Worm (Caenorhabditis elegans) whole organism, L1 larva: Measurements from ENCODE around the gene C08E8.11.
A peak's percentile ranks its signal among the peaks of the same experiment; 100 is the strongest.
"Not testable (repeated sequence)": the region's sequence is repeated elsewhere in the genome, so short reads cannot be mapped to it uniquely, and the experiment has no call there.

ENCODE experiments used
- C04F5.9 ChIP-seq: sonication (generic microtip); optimal IDR thresholded peaks from 2 replicates; lab custom pipeline; 2016; ENCODE audit warnings: missing genetic modification characterization, missing compliant biosample characterization
- C16A3.4 ChIP-seq: fragments of 150-350 bp; optimal IDR thresholded peaks from 2 replicates; lab custom pipeline; 2014; ENCODE audit warnings: missing biosample characterization, missing genetic modification characterization
- F16B12.6 ChIP-seq: fragments of 150-350 bp; optimal IDR thresholded peaks from 2 replicates; lab custom pipeline; 2014; ENCODE audit warnings: missing biosample characterization, missing genetic modification characterization
- aly-2 ChIP-seq: fragments of 150-350 bp; optimal IDR thresholded peaks from 2 replicates; lab custom pipeline; 2014; ENCODE audit warnings: missing biosample characterization, missing genetic modification characterization
- blmp-1 ChIP-seq: fragments of 150-350 bp; optimal IDR thresholded peaks from 2 replicates; lab custom pipeline; 2014; ENCODE audit warnings: missing biosample characterization, missing genetic modification characterization
- ceh-63 ChIP-seq: fragments of 200-800 bp; sonication (Bioruptor generic); optimal IDR thresholded peaks from 2 replicates; lab custom pipeline; 2018; ENCODE audit warnings: mild to moderate bottlenecking, missing genetic modification characterization, missing compliant biosample characterization
- ceh-88 ChIP-seq: fragments of 200-800 bp; sonication (Bioruptor generic); IDR thresholded peaks from 2 replicates; pipeline ENCODE4 v1.3.6; 2022; ENCODE audit warnings: missing genetic modification characterization, missing compliant biosample characterization
- ceh-90 ChIP-seq: sonication (generic microtip); optimal IDR thresholded peaks from 2 replicates; lab custom pipeline; 2016; ENCODE audit warnings: missing genetic modification characterization, missing compliant biosample characterization
- dpl-1 ChIP-seq, 3 experiments: fragments of 150-350 bp in 2 of 3; sonication (generic microtip) in 1 of 3; optimal IDR thresholded peaks; 2 replicates each; lab custom pipeline; 2014 to 2017; ENCODE audit warnings: missing biosample characterization in 3 of 3, missing genetic modification characterization in 3 of 3, missing genetic modification reagents in 3 of 3
- efl-1 ChIP-seq, 4 experiments: fragments of 150-350 bp; optimal IDR thresholded peaks in 3 of 4; peaks in 1 of 4; 1 replicate in 1 of 4; 2 replicates in 3 of 4; lab custom pipeline; 2014; ENCODE audit warnings: missing biosample characterization in 2 of 4, missing genetic modification characterization in 2 of 4, missing genetic modification reagents in 2 of 4
- elt-2 ChIP-seq: sonication (generic microtip); optimal IDR thresholded peaks from 2 replicates; lab custom pipeline; 2016; ENCODE audit warnings: missing genetic modification characterization, mild to moderate bottlenecking, inconsistent platforms, missing compliant biosample characterization, missing genetic modification reagents
- ets-5 ChIP-seq: fragments of 200-800 bp; sonication (Bioruptor generic); IDR thresholded peaks from 2 replicates; pipeline ENCODE4 v1.3.6; 2022; ENCODE audit warnings: missing genetic modification characterization, missing compliant biosample characterization
- fkh-8 ChIP-seq: sonication (generic microtip); optimal IDR thresholded peaks from 2 replicates; lab custom pipeline; 2016; ENCODE audit warnings: mild to moderate bottlenecking, missing genetic modification characterization, missing compliant biosample characterization
- grh-1 ChIP-seq: fragments of 200-800 bp; sonication (Bioruptor generic); IDR thresholded peaks from 2 replicates; pipeline ENCODE4 v1.3.6; 2022; ENCODE audit warnings: missing genetic modification reagents, missing genetic modification characterization, missing compliant biosample characterization
- hlh-17 ChIP-seq: fragments of 200-800 bp; sonication (Bioruptor generic); optimal IDR thresholded peaks from 2 replicates; lab custom pipeline; 2018; ENCODE audit warnings: missing genetic modification characterization, mild to moderate bottlenecking, missing compliant biosample characterization, moderate library complexity, borderline replicate concordance
- hpl-2 ChIP-seq: fragments of 150-350 bp; optimal IDR thresholded peaks from 2 replicates; lab custom pipeline; 2014; ENCODE audit warnings: missing biosample characterization, missing genetic modification reagents, missing genetic modification characterization
- isw-1 ChIP-seq: fragments of 200-800 bp; sonication (Bioruptor generic); IDR thresholded peaks from 2 replicates; pipeline ENCODE4 v1.3.6; 2022; ENCODE audit warnings: missing genetic modification characterization, missing compliant biosample characterization
- jun-1 ChIP-seq: fragments of 150-350 bp; optimal IDR thresholded peaks from 2 replicates; lab custom pipeline; 2014; ENCODE audit warnings: missing biosample characterization, missing genetic modification reagents, missing genetic modification characterization
- lin-14 ChIP-seq: fragments of 200-800 bp; sonication (Bioruptor generic); optimal IDR thresholded peaks from 2 replicates; lab custom pipeline; 2018; ENCODE audit warnings: mild to moderate bottlenecking, missing genetic modification characterization, moderate library complexity, missing compliant biosample characterization
- lin-35 ChIP-seq, 2 experiments: fragments of 150-350 bp; optimal IDR thresholded peaks; 2 replicates each; lab custom pipeline; 2014; ENCODE audit warnings: missing biosample characterization in 2 of 2, missing genetic modification characterization in 2 of 2, missing genetic modification reagents in 2 of 2
- lin-39 ChIP-seq: fragments of 150-350 bp; optimal IDR thresholded peaks from 2 replicates; lab custom pipeline; 2014; ENCODE audit warnings: missing biosample characterization, missing genetic modification reagents, missing genetic modification characterization
- mab-9 ChIP-seq: fragments of 200-800 bp; sonication (Bioruptor generic); IDR thresholded peaks from 2 replicates; pipeline ENCODE4 v1.3.6; 2022; ENCODE audit warnings: missing genetic modification reagents, missing genetic modification characterization, missing compliant biosample characterization
- mdl-1 ChIP-seq, 2 experiments: fragments of 150-350 bp; optimal IDR thresholded peaks; 2 replicates each; lab custom pipeline; 2014 to 2017; ENCODE audit warnings: missing biosample characterization in 2 of 2, missing genetic modification characterization in 2 of 2, inconsistent platforms in 1 of 2
- nhr-11 ChIP-seq: fragments of 150-350 bp; optimal IDR thresholded peaks from 2 replicates; lab custom pipeline; 2014; ENCODE audit warnings: missing biosample characterization, missing genetic modification characterization
- nhr-20 ChIP-seq: sonication (generic microtip); optimal IDR thresholded peaks from 2 replicates; lab custom pipeline; 2016; ENCODE audit warnings: mild to moderate bottlenecking, missing genetic modification characterization, missing compliant biosample characterization
- nhr-47 ChIP-seq: sonication (generic microtip); optimal IDR thresholded peaks from 2 replicates; lab custom pipeline; 2016; ENCODE audit warnings: mild to moderate bottlenecking, missing genetic modification characterization, moderate library complexity, missing compliant biosample characterization
- nhr-71 ChIP-seq: sonication (generic microtip); optimal IDR thresholded peaks from 2 replicates; lab custom pipeline; 2016; ENCODE audit warnings: mild to moderate bottlenecking, missing genetic modification characterization, moderate library complexity, missing compliant biosample characterization
- nhr-84 ChIP-seq: sonication (generic microtip); optimal IDR thresholded peaks from 2 replicates; lab custom pipeline; 2017; ENCODE audit warnings: missing biosample characterization, missing genetic modification characterization
- nhr-90 ChIP-seq: sonication (generic microtip); optimal IDR thresholded peaks from 2 replicates; lab custom pipeline; 2016; ENCODE audit warnings: mild to moderate bottlenecking, missing genetic modification characterization, missing compliant biosample characterization; ENCODE audit not compliant: poor library complexity
- pqm-1 ChIP-seq: sonication (generic microtip); optimal IDR thresholded peaks from 3 replicates; lab custom pipeline; 2017; ENCODE audit warnings: missing biosample characterization, missing genetic modification characterization
- skn-1 ChIP-seq: fragments of 150-350 bp; optimal IDR thresholded peaks from 2 replicates; lab custom pipeline; 2014; ENCODE audit warnings: missing biosample characterization, missing genetic modification characterization
- snpc-4 ChIP-seq: fragments of 150-350 bp; optimal IDR thresholded peaks from 2 replicates; lab custom pipeline; 2014; ENCODE audit warnings: missing biosample characterization, missing genetic modification characterization
- sup-37 ChIP-seq: fragments of 200-800 bp; sonication (Bioruptor generic); optimal IDR thresholded peaks from 2 replicates; lab custom pipeline; 2018; ENCODE audit warnings: mild to moderate bottlenecking, missing genetic modification characterization, missing compliant biosample characterization
- swsn-7 ChIP-seq: sonication (generic microtip); optimal IDR thresholded peaks from 2 replicates; lab custom pipeline; 2016; ENCODE audit warnings: missing genetic modification characterization, missing compliant biosample characterization
- zip-4 ChIP-seq: fragments of 200-800 bp; sonication (Bioruptor generic); optimal IDR thresholded peaks from 2 replicates; lab custom pipeline; 2018; ENCODE audit warnings: mild to moderate bottlenecking, missing genetic modification characterization, moderate library complexity, missing compliant biosample characterization
- ztf-4 ChIP-seq: fragments of 150-350 bp; optimal IDR thresholded peaks from 2 replicates; lab custom pipeline; 2014; ENCODE audit warnings: missing biosample characterization, missing genetic modification characterization

The C08E8.11 gene

DNA sequence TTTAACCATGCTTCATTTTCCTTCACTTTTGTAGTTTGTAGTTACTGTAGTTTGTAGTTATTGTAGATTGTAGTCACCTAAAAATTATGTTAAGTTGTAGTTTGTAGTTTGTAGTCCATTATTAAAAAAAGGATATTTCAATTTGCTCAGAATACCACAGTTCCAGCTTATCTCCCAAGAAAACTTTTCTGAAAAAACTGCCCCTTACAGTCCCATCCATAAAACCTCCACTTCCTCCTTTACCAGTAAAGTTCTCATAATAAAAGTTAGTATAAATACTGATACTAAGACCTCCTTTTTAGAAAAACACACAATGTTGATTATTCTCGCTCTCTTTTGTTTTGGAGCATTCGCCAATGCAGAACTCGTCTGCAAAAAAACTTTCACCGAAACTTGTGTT lies at the start of gene C08E8.11:
TSS of gene C08E8.11 (plus strand) at position 301 of the 400 bp plus-strand sequence.
- TF ChIP-seq zip-4: no peak
- no peak for TF ChIP-seq efl-1 (optimal IDR thresholded peaks at IDR 0.05; lab: Kevin White, UChicago)
- peak in 1 of 2 experiments; percentile 78 for TF ChIP-seq efl-1 (GFP tag; optimal IDR thresholded peaks at IDR 0.05 in 1 of 2; lab: Kevin White, UChicago)
- no peak for TF ChIP-seq jun-1 (tag; lab: Kevin White, UChicago)

DNA sequence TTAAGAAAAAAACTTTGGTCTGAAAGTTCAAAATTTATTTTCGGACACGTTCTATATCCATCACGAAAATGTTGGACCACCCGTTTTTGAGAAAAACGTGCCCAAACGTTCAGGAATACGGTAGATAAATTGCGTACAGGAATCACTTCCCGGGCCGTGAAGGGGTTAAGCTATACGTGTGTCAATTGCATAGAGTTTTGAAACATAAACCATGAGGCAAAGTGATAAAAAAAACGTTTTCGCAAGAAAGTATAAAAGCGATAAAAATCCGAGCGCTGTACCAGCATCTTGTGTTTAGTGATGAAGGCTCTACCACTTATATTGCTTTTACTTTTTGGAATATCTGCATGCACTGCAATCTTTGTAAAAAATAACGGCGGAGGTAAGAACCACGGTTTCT lies 48.4 kb upstream of the C08E8.11 start, which contains the start of gene Y51A2A.6:
TSS of gene Y51A2A.6 (plus strand) at position 301 of the 400 bp plus-strand sequence.
- not testable (repeated sequence) for TF ChIP-seq hlh-17 (GFP tag; lab: Kevin White, UChicago); swsn-7 (tag; lab: Kevin White, UChicago); ets-5 (GFP tag; lab: Robert Waterston, UW)

DNA sequence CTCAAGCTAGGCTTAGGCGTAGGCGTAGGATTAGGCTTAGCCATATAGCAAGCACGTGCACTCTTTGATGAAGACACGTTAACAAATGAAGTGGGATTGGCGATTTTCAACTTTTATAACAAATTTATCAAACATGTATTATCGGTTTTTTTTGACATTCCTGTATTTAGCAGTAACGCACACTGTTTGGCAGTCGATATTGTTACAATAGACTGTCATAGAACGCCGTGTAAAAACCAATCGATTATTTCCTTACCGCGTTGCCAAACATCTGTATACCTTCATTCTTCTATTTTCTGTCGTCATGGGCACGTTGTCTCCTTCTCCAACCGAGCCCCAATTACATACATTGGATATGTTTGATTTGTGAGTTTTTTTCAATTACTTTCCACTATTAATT lies 32.5 kb upstream of the C08E8.11 start, which contains the start of gene fbxb-119:
TSS of gene fbxb-119 (plus strand) at position 301 of the 400 bp plus-strand sequence.
- TF ChIP-seq ets-5 (GFP tag; lab: Robert Waterston, UW) (no peak), mab-9 (no peak), grh-1 (no peak), ztf-4 (tag; lab: Kevin White, UChicago) (no peak)

DNA sequence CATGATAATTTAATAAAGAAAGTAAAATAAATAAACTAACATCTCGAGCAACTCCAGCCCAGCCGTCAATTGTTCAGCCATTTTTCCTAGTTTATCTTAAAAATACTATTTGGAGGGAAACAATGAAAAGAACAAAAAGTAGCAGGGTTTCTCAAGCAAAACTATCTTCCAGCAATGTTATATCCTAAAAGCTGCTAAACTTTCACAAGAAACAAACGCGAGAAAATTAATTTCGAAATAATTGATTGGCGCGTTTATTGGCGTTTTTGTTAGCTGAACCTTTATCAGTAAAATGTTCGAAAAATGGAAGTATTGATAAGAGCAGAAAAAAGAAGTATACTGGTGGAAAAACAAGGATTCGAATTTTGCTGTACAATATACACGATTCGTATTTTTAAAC lies 27.6 kb upstream of the C08E8.11 start, which contains the start of gene B0462.5:
TSS of gene B0462.5 (minus strand) at position 101 of the 400 bp plus-strand sequence.
- TF ChIP-seq nhr-84 (tag; lab: Kevin White, UChicago): no peak
- TF ChIP-seq lin-14 (GFP tag; lab: Kevin White, UChicago): no peak
- TF ChIP-seq snpc-4 (tag; lab: Kevin White, UChicago): no peak
- TF ChIP-seq fkh-8 (tag; lab: Kevin White, UChicago): no peak
- no peak for TF ChIP-seq pqm-1

DNA sequence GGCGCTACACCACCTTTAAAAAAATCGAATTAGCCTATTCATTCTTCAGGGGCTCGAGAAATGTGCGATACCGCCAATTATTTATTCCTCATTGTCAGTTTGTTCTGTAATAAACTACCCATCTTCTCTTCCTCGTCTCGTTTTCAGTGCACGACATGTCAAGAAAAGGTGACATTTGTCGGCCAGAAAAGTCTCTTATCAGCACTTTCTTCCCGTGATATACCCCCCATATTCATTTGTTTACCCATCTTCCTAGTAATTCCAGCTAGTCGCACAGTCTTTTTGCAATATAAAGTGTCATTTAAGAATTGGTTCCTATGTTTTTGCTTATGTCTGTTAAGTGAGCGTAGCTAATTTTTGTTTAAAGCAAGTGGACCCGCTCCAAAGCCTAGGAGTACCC lies 26.3 kb upstream of the C08E8.11 start:
- TF ChIP-seq elt-2 (tag; lab: Kevin White, UChicago) (peak; percentile 80), nhr-90 (no peak), pqm-1 (peak; percentile 39), lin-35 (GFP tag; optimal IDR thresholded peaks at IDR 0.05; lab: Kevin White, UChicago) (peak in 1 of 2 experiments; percentile 22), efl-1 (optimal IDR thresholded peaks at IDR 0.05; lab: Kevin White, UChicago) (no peak), efl-1 (GFP tag; optimal IDR thresholded peaks at IDR 0.05 in 1 of 2; lab: Kevin White, UChicago) (peak in 1 of 2 experiments; percentile 60), skn-1 (tag; lab: Kevin White, UChicago) (no peak), mab-9 (no peak), nhr-20 (tag; lab: Kevin White, UChicago) (no peak)

DNA sequence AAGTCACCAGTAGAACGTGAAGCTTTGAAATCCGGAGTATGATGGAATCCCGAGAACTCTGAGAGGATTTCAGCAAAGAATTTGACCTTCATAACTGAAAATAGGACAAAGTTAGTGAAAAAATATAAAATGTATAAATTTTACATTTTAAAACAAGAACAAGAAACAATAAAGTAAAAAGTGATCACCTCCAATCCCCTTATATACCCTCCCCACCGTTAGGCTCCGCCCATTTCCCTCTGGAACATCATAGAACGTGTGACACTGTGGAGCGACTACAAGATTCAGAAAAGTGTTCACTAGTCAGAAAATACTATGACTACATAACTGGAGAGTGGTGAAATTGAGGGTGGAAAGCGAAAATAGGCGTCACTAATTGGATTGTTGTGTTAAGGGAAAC lies 19.7 kb upstream of the C08E8.11 start, which contains the start of gene B0462.4:
TSS of gene B0462.4 (minus strand) at position 101 of the 400 bp plus-strand sequence.
- TF ChIP-seq ceh-63 (GFP tag; lab: Kevin White, UChicago) (no peak), efl-1 (optimal IDR thresholded peaks at IDR 0.05; lab: Kevin White, UChicago) (no peak), efl-1 (GFP tag; optimal IDR thresholded peaks at IDR 0.05 in 1 of 2; lab: Kevin White, UChicago) (peak in 1 of 2 experiments; percentile 38), ceh-90 (no peak), nhr-11 (tag; lab: Kevin White, UChicago) (no peak), sup-37 (GFP tag; lab: Kevin White, UChicago) (no peak), nhr-84 (tag; lab: Kevin White, UChicago) (no peak)
- TF ChIP-seq, all 84 proteins: peak for 1

DNA sequence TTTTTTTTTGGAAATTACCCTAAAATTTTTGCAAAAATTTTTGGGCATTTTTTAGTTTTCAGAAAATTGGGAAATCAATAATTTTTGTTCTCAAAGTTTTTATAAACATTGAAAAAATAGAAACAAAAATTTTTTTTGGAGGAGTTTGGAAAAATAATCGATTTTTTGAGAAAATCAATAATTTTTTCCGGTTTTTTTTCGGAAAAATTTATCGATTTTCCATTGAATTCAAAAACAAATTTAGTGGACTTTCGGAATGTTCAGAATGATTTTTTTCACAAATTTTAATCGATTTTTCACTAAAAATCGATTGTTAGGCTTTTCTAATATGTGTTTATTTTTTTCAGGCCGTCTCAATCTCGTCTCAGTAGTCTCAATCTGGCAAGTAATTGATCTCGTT lies 13.2 kb upstream of the C08E8.11 start:
- no peak for TF ChIP-seq dpl-1 (GFP tag; optimal IDR thresholded peaks at IDR 0.05; lab: Kevin White, UChicago)
- no peak for TF ChIP-seq ztf-4 (tag; lab: Kevin White, UChicago)
- TF ChIP-seq nhr-71 (tag; lab: Kevin White, UChicago): no peak
- TF ChIP-seq pqm-1: no peak
- TF ChIP-seq F16B12.6: no peak
- no peak for TF ChIP-seq ceh-88 (GFP tag; lab: Robert Waterston, UW)
- TF ChIP-seq skn-1 (tag; lab: Kevin White, UChicago): no peak
- no peak for TF ChIP-seq hpl-2 (GFP tag; lab: Kevin White, UChicago)
- TF ChIP-seq hlh-17 (GFP tag; lab: Kevin White, UChicago): no peak
- no peak for TF ChIP-seq sup-37 (GFP tag; lab: Kevin White, UChicago)
- TF ChIP-seq blmp-1 (tag; lab: Kevin White, UChicago): no peak
- no peak for TF ChIP-seq elt-2 (tag; lab: Kevin White, UChicago)
- no peak for TF ChIP-seq lin-39 (tag; lab: Kevin White, UChicago)
- TF ChIP-seq mdl-1 (tag; optimal IDR thresholded peaks at IDR 0.05; lab: Kevin White, UChicago): no peak
- no peak for TF ChIP-seq aly-2 (tag; lab: Kevin White, UChicago)
- TF ChIP-seq nhr-47 (tag; lab: Kevin White, UChicago): no peak
- no peak for TF ChIP-seq isw-1 (GFP tag; lab: Robert Waterston, UW)
- TF ChIP-seq C16A3.4 (tag; lab: Kevin White, UChicago): no peak
- TF ChIP-seq mab-9: no peak
- no peak for TF ChIP-seq C04F5.9 (tag; lab: Kevin White, UChicago)
